Worm (Caenorhabditis elegans) whole organism, midembryonic: ENCODE results near the gene F26F4.6.

Experiments
- T22C8.4 ChIP-seq: fragments of 200-800 bp; sonication (Bioruptor generic); IDR thresholded peaks from 2 replicates; pipeline ENCODE4 v1.3.6; 2022; ENCODE audit warnings: missing genetic modification characterization, missing compliant biosample characterization
- cog-1 ChIP-seq: sonication (generic microtip); optimal IDR thresholded peaks from 2 replicates; lab custom pipeline; 2016; ENCODE audit warnings: missing genetic modification characterization, missing compliant biosample characterization
- flt-1 ChIP-seq: fragments of 200-800 bp; sonication (Bioruptor generic); IDR thresholded peaks from 2 replicates; pipeline ENCODE4 v1.3.6; 2022; ENCODE audit warnings: missing genetic modification characterization, missing compliant biosample characterization
- klf-2 ChIP-seq: fragments of 200-800 bp; sonication (Bioruptor generic); conservative IDR thresholded peaks from 2 replicates; pipeline ENCODE4 v1.3.6; 2022; ENCODE audit warnings: missing genetic modification reagents, missing genetic modification characterization, missing compliant biosample characterization
- med-1 ChIP-seq: sonication (generic microtip); optimal IDR thresholded peaks from 2 replicates; lab custom pipeline; 2017; ENCODE audit warnings: missing genetic modification characterization, mild to moderate bottlenecking, missing compliant biosample characterization, antibody characterized with exemption, missing genetic modification reagents; ENCODE audit not compliant: insufficient read depth
- ref-1 ChIP-seq: fragments of 200-800 bp; sonication (Bioruptor generic); conservative IDR thresholded peaks from 2 replicates; pipeline ENCODE4 v1.3.6; 2022; ENCODE audit warnings: missing genetic modification reagents, missing genetic modification characterization, missing compliant biosample characterization
- tab-1 ChIP-seq: fragments of 200-800 bp; sonication (Bioruptor generic); IDR thresholded peaks from 2 replicates; pipeline ENCODE4 v1.3.6; 2022; ENCODE audit warnings: missing genetic modification characterization, missing compliant biosample characterization
- ztf-23 ChIP-seq: fragments of 200-800 bp; sonication (Bioruptor generic); IDR thresholded peaks from 2 replicates; pipeline ENCODE4 v1.3.6; 2022; ENCODE audit warnings: missing genetic modification reagents, missing genetic modification characterization, missing compliant biosample characterization
- ztf-29 ChIP-seq: fragments of 200-800 bp; sonication (Bioruptor generic); IDR thresholded peaks from 2 replicates; pipeline ENCODE4 v1.3.6; 2022; ENCODE audit warnings: missing genetic modification reagents, missing genetic modification characterization, missing compliant biosample characterization

F26F4.6 gene

ce11 chrIII:4905405-4905804 lies 12.0 kb upstream of the F26F4.6 start, which contains the start of gene F26F4.8:
TSS of gene F26F4.8 (minus strand) at chrIII:4905473.
- TF ChIP-seq ref-1 (GFP tag; lab: Robert Waterston, UW), result no peak
- TF ChIP-seq T22C8.4 (GFP tag; lab: Robert Waterston, UW), result no peak

DNA sequence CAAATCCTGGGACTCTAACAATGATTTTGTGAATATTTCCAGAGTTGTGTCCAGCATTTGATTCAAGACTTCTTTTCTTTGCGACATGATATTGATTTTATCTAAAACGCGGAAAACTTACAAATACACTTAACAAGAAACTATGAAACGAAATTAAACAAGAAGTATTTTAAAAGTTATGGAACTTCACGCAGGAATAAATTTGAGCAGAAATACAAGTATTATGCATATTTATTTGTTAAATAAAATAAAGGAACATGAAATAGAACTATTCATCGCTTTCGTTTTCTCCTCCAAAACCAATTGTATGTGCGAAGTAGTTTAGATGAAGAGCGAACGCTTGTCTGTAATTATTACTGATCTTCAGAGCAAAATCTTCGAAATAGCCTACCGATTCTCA lies 10.3 kb upstream of the F26F4.6 start, which contains the start of gene kbp-2:
TSS of gene kbp-2 (minus strand) at position 101 of the 400 bp plus-strand sequence.
- TF ChIP-seq ztf-23 (GFP tag; lab: Robert Waterston, UW) (no peak), ref-1 (GFP tag; lab: Robert Waterston, UW) (no peak), flt-1 (no peak), med-1 (GFP tag; lab: Kevin White, UChicago) (no peak), ztf-29 (GFP tag; lab: Robert Waterston, UW) (no peak), tab-1 (GFP tag; lab: Robert Waterston, UW) (no peak), T22C8.4 (GFP tag; lab: Robert Waterston, UW) (no peak), cog-1 (tag; lab: Kevin White, UChicago) (no peak), klf-2 (GFP tag; lab: Robert Waterston, UW) (no peak)

ce11 chrIII:4900260-4900659 lies 6.8 kb upstream of the F26F4.6 start, which contains the start of gene tag-340:
TSS of gene tag-340 (plus strand) at chrIII:4900508.
- TF ChIP-seq klf-2 (GFP tag; lab: Robert Waterston, UW), result no peak
- TF ChIP-seq T22C8.4 (GFP tag; lab: Robert Waterston, UW), result no peak
- TF ChIP-seq ref-1 (GFP tag; lab: Robert Waterston, UW), result no peak

- peak; percentile 84 for TF ChIP-seq flt-1
- TF ChIP-seq tab-1 (GFP tag; lab: Robert Waterston, UW), result no peak
- peak; percentile 95 for TF ChIP-seq cog-1 (tag; lab: Kevin White, UChicago)
- peak; percentile 94 for TF ChIP-seq ztf-23 (GFP tag; lab: Robert Waterston, UW)
- TF ChIP-seq klf-2 (GFP tag; lab: Robert Waterston, UW), result no peak
- TF ChIP-seq ref-1 (GFP tag; lab: Robert Waterston, UW), result no peak
- TF ChIP-seq ztf-29 (GFP tag; lab: Robert Waterston, UW), result no peak
- peak; percentile 36; the same call in 1 of the 2 replicates for TF ChIP-seq T22C8.4 (GFP tag; lab: Robert Waterston, UW)
- no peak for TF ChIP-seq med-1 (GFP tag; lab: Kevin White, UChicago)
These were observed 6.3 kb upstream of the F26F4.6 start for ce11 chrIII:4899728-4900127.

DNA sequence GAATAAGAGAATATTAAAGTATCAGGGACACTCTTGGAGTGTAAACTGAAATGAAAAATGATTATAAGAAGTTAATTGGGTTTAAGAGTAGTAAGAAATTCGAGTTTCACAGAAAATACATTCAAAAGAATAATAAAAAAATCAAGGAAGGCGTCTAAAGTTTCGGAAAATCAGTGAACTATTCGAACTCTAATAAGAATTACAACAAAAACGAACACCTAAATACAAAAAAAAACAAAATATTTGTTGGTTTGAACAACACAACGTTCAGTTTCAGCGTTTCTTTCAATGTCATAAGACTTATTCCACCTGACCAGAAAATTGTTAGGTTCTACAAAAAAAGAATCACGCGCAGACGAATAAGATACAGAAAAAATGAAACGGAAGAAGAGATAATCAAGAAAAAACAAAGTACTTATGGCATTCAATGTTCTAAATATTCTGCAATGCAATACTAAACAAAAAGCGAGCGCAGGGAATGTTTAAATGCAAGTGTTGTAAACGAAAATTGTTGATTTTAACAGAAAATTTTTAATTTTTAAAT lies 5.7 kb upstream of the F26F4.6 start, which contains the start of gene nhl-2:
TSS of gene nhl-2 (minus strand) at position 51 of the 544 bp plus-strand sequence.
- TF ChIP-seq med-1 (GFP tag; lab: Kevin White, UChicago) (no peak), cog-1 (tag; lab: Kevin White, UChicago) (no peak), ztf-23 (GFP tag; lab: Robert Waterston, UW) (no peak), ref-1 (GFP tag; lab: Robert Waterston, UW) (no peak), flt-1 (no peak), ztf-29 (GFP tag; lab: Robert Waterston, UW) (no peak), T22C8.4 (GFP tag; lab: Robert Waterston, UW) (no peak), tab-1 (GFP tag; lab: Robert Waterston, UW) (no peak), klf-2 (GFP tag; lab: Robert Waterston, UW) (no peak)

- TF ChIP-seq ref-1 (GFP tag; lab: Robert Waterston, UW), result no peak
- no peak for TF ChIP-seq flt-1
- TF ChIP-seq tab-1 (GFP tag; lab: Robert Waterston, UW), result no peak
These were observed 1.9 kb upstream of the F26F4.6 start for ce11 chrIII:4895313-4895712.

ce11 chrIII:4890997-4891396 lies 2.4 kb downstream of the F26F4.6 start, which contains the start of gene F26F4.5:
TSS of gene F26F4.5 (minus strand) at chrIII:4891252.
- TF ChIP-seq cog-1 (tag; lab: Kevin White, UChicago), result no peak
- no peak for TF ChIP-seq T22C8.4 (GFP tag; lab: Robert Waterston, UW)
- TF ChIP-seq ztf-29 (GFP tag; lab: Robert Waterston, UW), result no peak
- no peak for TF ChIP-seq med-1 (GFP tag; lab: Kevin White, UChicago)
- TF ChIP-seq ref-1 (GFP tag; lab: Robert Waterston, UW), result no peak
- no peak for TF ChIP-seq klf-2 (GFP tag; lab: Robert Waterston, UW)
- TF ChIP-seq ztf-23 (GFP tag; lab: Robert Waterston, UW), result no peak
- no peak for TF ChIP-seq flt-1
- no peak for TF ChIP-seq tab-1 (GFP tag; lab: Robert Waterston, UW)

- TF ChIP-seq ztf-29 (GFP tag; lab: Robert Waterston, UW), result no peak
- no peak for TF ChIP-seq tab-1 (GFP tag; lab: Robert Waterston, UW)
- TF ChIP-seq ztf-23 (GFP tag; lab: Robert Waterston, UW), result no peak
- TF ChIP-seq flt-1, result no peak
- no peak for TF ChIP-seq cog-1 (tag; lab: Kevin White, UChicago)
- TF ChIP-seq med-1 (GFP tag; lab: Kevin White, UChicago), result no peak
- no peak for TF ChIP-seq ref-1 (GFP tag; lab: Robert Waterston, UW)
- no peak for TF ChIP-seq klf-2 (GFP tag; lab: Robert Waterston, UW)
These were observed 6.1 kb downstream of the F26F4.6 start, which contains the start of gene clec-6 for ce11 chrIII:4887291-4887690. TSS of gene clec-6 (minus strand) at chrIII:4887444.

DNA sequence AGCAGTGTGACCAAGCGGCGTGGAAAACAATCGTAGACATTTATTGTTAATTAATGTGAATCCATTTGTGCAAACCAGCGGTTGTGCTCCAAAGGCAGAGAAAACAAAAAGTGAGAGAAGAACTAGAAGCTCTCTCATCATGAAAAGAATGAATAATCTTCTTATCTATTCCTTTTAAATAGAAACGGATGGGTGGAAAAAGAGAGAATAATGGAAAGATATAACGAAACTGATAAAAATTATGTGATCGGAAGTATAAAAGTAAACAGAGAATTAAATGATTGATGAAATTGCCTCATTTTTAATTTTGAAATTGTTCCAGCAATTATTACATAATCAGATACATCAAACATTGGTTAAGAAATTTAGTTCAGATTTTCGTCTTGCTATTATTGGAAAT lies 10.0 kb downstream of the F26F4.6 start, which contains the start of gene clec-5:
TSS of gene clec-5 (minus strand) at position 178 of the 400 bp plus-strand sequence.
- TF ChIP-seq klf-2 (GFP tag; lab: Robert Waterston, UW) (no peak), ztf-23 (GFP tag; lab: Robert Waterston, UW) (no peak), tab-1 (GFP tag; lab: Robert Waterston, UW) (no peak), cog-1 (tag; lab: Kevin White, UChicago) (no peak), flt-1 (no peak), ztf-29 (GFP tag; lab: Robert Waterston, UW) (no peak)
